Worm (Caenorhabditis elegans): ENCODE results near the gene F48B9.3.

ce11 chrX:2210751-2211150, 45.9 kb downstream of the F48B9.3 start, which contains the start of gene peb-1:
- TF ChIP-seq T22C8.4 (GFP tag; IDR thresholded peaks at IDR 0.05) = no peak
- TF ChIP-seq med-1 (GFP tag; optimal IDR thresholded peaks at IDR 0.05; ENCODE audit: insufficient read depth) = no peak
- no peak for TF ChIP-seq flt-1 (GFP tag; IDR thresholded peaks at IDR 0.05)

Measured in whole organism, midembryonic.